Worm (Caenorhabditis elegans): ENCODE data around the gene gtf-2H1.

Gene gtf-2H1

DNA sequence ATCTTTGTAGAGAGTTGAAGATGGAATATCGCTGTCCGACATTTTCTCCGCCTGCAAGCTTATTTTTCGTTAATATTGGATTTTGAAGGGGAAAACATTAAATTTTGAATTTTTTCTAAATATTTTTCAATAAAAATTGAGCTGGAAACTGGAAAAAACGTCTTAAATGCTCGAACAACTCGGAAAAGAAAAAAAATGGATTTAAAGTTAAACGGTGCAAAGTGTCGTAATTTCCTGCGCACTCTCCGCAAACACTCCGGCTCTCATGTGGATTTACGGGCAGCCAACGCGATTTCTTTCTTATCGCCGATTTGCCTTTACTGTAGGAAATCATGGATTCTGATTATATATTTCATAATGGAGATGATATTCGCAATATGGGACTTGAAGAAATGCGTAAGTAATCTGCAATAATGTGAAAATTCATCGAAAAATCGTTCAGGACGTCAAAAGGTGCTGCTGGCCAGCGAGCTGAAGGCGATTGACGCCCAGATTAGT is 8.7 kb upstream of the gtf-2H1 start, which contains the start of the genes fnta-1 and cogc-8:
TSS of gene fnta-1 (minus strand) at position 51 of the 498 bp plus-strand sequence.
TSS of gene cogc-8 (plus strand) at position 195 of the 498 bp plus-strand sequence.
- TF ChIP-seq lin-1 (GFP tag; IDR thresholded peaks at IDR 0.05), result no peak
- peak; percentile 85 for TF ChIP-seq aha-1 (tag)
- peak; percentile 49 for TF ChIP-seq dpl-1 (GFP tag; optimal IDR thresholded peaks at IDR 0.05)
- peak; percentile 48 for TF ChIP-seq dve-1 (tag; optimal IDR thresholded peaks at IDR 0.05; ENCODE audit: insufficient read depth)
- peak in 1 of 2 experiments; percentile 37 for TF ChIP-seq lsy-2 (tag; optimal IDR thresholded peaks at IDR 0.05)
- TF ChIP-seq R02D3.7 (tag; optimal IDR thresholded peaks at IDR 0.05), result peak; percentile 88
- TF ChIP-seq aly-2 (tag; optimal IDR thresholded peaks at IDR 0.05), result no peak
- TF ChIP-seq mes-2 (tag; optimal IDR thresholded peaks at IDR 0.05; ENCODE audit: poor library complexity, severe bottlenecking), result peak; percentile 62
- no peak for TF ChIP-seq nhr-6 (tag; optimal IDR thresholded peaks at IDR 0.05)

ce11 chrIV:237350-237749 is 5.8 kb upstream of the gtf-2H1 start, which contains the start of gene ints-13:
Gene ints-13 (minus strand): TSS chrIV:237450.
- TF ChIP-seq dmd-8 (GFP tag; IDR thresholded peaks at IDR 0.05), result no peak
- no peak for TF ChIP-seq mxl-3 (GFP tag; optimal IDR thresholded peaks at IDR 0.05)
- TF ChIP-seq lin-38 (GFP tag; IDR thresholded peaks at IDR 0.05), result peak; percentile 11; the same call in 1 of the 2 replicates
- no peak for TF ChIP-seq snpc-4 (tag; optimal IDR thresholded peaks at IDR 0.05)
- no peak for TF ChIP-seq F37D6.2 (tag; optimal IDR thresholded peaks at IDR 0.05)
- TF ChIP-seq hmg-1.1 (GFP tag; IDR thresholded peaks at IDR 0.05), result no peak

DNA sequence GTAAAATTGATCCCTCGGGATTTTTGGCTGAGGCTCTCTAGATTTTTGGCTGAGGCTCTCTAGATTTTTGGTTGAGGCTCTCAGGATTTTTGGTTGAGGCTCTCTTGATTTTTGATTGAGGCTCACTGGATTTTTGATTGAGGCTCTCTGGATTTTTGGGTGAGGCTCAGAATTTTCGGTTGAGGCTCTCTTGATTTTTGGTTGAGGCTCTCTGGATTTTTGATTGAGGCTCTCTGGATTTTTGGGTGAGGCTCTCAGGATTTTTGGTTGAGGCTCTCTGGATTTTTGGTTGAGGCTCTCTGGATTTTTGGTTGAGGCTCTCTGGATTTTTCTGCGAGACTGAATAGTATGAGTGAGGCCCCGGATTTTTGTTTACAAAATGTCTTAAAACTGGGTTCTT is 4.6 kb upstream of the gtf-2H1 start:
- TF ChIP-seq mep-1 (tag; optimal IDR thresholded peaks at IDR 0.05), result no peak
- TF ChIP-seq Y105C5A.15 (GFP tag; IDR thresholded peaks at IDR 0.05), result no peak
- TF ChIP-seq sdz-12 (GFP tag; optimal IDR thresholded peaks at IDR 0.05), result no peak
- TF ChIP-seq fkh-10 (GFP tag; optimal IDR thresholded peaks at IDR 0.05), result no peak
- no peak for TF ChIP-seq nhr-102 (tag; optimal IDR thresholded peaks at IDR 0.05)
- no peak for TF ChIP-seq saeg-2 (GFP tag; IDR thresholded peaks at IDR 0.05)
- no peak for TF ChIP-seq R02D3.7 (tag; optimal IDR thresholded peaks at IDR 0.05)
- TF ChIP-seq egl-27 (tag; optimal IDR thresholded peaks at IDR 0.05), result no peak
- no peak for TF ChIP-seq daf-19 (GFP tag; conservative IDR thresholded peaks at IDR 0.05)
- TF ChIP-seq lin-1 (GFP tag; IDR thresholded peaks at IDR 0.05), result no peak
- TF ChIP-seq attf-4 (tag; optimal IDR thresholded peaks at IDR 0.05), result no peak
- no peak for TF ChIP-seq arid-1 (GFP tag; conservative IDR thresholded peaks at IDR 0.05)
- no peak for TF ChIP-seq lin-38 (GFP tag; IDR thresholded peaks at IDR 0.05)
- TF ChIP-seq ceh-44 (GFP tag; IDR thresholded peaks at IDR 0.05), result no peak
- no peak for TF ChIP-seq Y48G9A.11 (GFP tag; IDR thresholded peaks at IDR 0.05)

DNA sequence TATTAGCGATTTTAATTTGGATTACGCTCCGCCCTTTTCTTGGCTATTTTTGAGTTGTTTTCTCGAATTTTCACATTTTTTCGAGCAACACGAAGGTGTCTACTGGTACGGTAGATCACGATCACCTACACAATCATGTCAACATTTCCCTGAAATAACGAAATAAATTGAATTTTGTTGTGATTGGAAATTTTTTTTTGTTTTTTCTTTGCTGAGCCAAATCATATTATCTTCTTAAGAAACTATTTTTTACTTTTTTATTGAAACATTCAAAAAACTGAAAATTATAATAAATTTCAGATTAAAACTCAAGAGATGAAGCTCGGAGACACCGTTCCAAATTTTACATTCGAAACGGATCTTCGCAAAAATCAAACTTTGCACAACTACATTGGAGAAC is 13.3 kb downstream of the gtf-2H1 start, which contains the start of gene prdx-6:
TSS of gene prdx-6 (plus strand) at position 301 of the 400 bp plus-strand sequence.
- TF ChIP-seq daf-8 (GFP tag; IDR thresholded peaks at IDR 0.05), result no peak

- no peak for TF ChIP-seq dmd-8 (GFP tag; IDR thresholded peaks at IDR 0.05)
- peak; percentile 50 for TF ChIP-seq nhr-77 (tag; optimal IDR thresholded peaks at IDR 0.05)
- TF ChIP-seq dmd-6 (GFP tag; IDR thresholded peaks at IDR 0.05), result peak; percentile 84
- TF ChIP-seq snpc-4 (tag; optimal IDR thresholded peaks at IDR 0.05), result no peak
- peak; percentile 64 for TF ChIP-seq nhr-102 (tag; optimal IDR thresholded peaks at IDR 0.05)
- no peak for TF ChIP-seq T26A8.4 (GFP tag; IDR thresholded peaks at IDR 0.05)
- peak; percentile 90 for TF ChIP-seq hlh-11 (tag; optimal IDR thresholded peaks at IDR 0.05)
- no peak for TF ChIP-seq ceh-62 (tag; optimal IDR thresholded peaks at IDR 0.05)
- TF ChIP-seq Y75B8A.6 (GFP tag; IDR thresholded peaks at IDR 0.05), result 0 out of 2 replicates have a peak, but pooled peaks have one; percentile 70
- TF ChIP-seq ZK337.2 (GFP tag; IDR thresholded peaks at IDR 0.05), result no peak
- no peak for TF ChIP-seq saeg-2 (GFP tag; IDR thresholded peaks at IDR 0.05)
- TF ChIP-seq unc-62 (GFP tag; optimal IDR thresholded peaks at IDR 0.05 in 1 of 2), result peak in 1 of 2 experiments; percentile 60
- no peak for TF ChIP-seq unc-62 (tag; optimal IDR thresholded peaks at IDR 0.05)
- TF ChIP-seq ceh-20 (GFP tag; IDR thresholded peaks at IDR 0.05), result no peak
- peak; percentile 64 for TF ChIP-seq pqm-1 (tag; optimal IDR thresholded peaks at IDR 0.05)
- no peak for TF ChIP-seq mxl-2 (GFP tag; conservative IDR thresholded peaks at IDR 0.05)
- TF ChIP-seq dpl-1 (GFP tag; optimal IDR thresholded peaks at IDR 0.05), result peak; percentile 44
- TF ChIP-seq cey-2 (tag; optimal IDR thresholded peaks at IDR 0.05; ENCODE audit: borderline replicate concordance, insufficient read depth), result no peak
- TF ChIP-seq R02D3.7 (tag; optimal IDR thresholded peaks at IDR 0.05), result no peak
- peak in 1 of 2 experiments; percentile 56 for TF ChIP-seq lsy-2 (tag; optimal IDR thresholded peaks at IDR 0.05)
- no peak for TF ChIP-seq jun-1 (tag; optimal IDR thresholded peaks at IDR 0.05)
- peak; percentile 91 for TF ChIP-seq nhr-28 (tag; optimal IDR thresholded peaks at IDR 0.05)
- peak; percentile 70 for TF ChIP-seq nhr-48 (tag; optimal IDR thresholded peaks at IDR 0.05)
Measured at ce11 chrIV:210591-210990, 21.0 kb downstream of the gtf-2H1 start.

All from whole organism, L4 larva.